Worm (Caenorhabditis elegans) whole organism, L3 larva: ENCODE measurements around the gene ceh-34.

Source experiments
- ceh-9 ChIP-seq: sonication (generic microtip); optimal IDR thresholded peaks from 2 replicates; lab custom pipeline; 2018; ENCODE audit warnings: missing biosample characterization, missing genetic modification characterization
- jun-1 ChIP-seq: fragments of 150-350 bp; optimal IDR thresholded peaks from 2 replicates; lab custom pipeline; 2014; ENCODE audit warnings: missing biosample characterization, missing genetic modification reagents, missing genetic modification characterization
- nhr-11 ChIP-seq: fragments of 150-350 bp; optimal IDR thresholded peaks from 2 replicates; lab custom pipeline; 2014; ENCODE audit warnings: missing biosample characterization, missing genetic modification characterization
- nhr-12 ChIP-seq: fragments of 150-350 bp; optimal IDR thresholded peaks from 2 replicates; lab custom pipeline; 2014; ENCODE audit warnings: missing biosample characterization, missing genetic modification characterization
- nhr-23 ChIP-seq: fragments of 150-350 bp; optimal IDR thresholded peaks from 2 replicates; lab custom pipeline; 2014; ENCODE audit warnings: missing biosample characterization, missing genetic modification reagents, missing genetic modification characterization
- pha-4 ChIP-seq: fragments of 150-350 bp; optimal IDR thresholded peaks from 2 replicates; lab custom pipeline; 2014; ENCODE audit warnings: missing biosample characterization, missing genetic modification reagents, missing genetic modification characterization
- unc-62 ChIP-seq: fragments of 150-350 bp; sonication (generic microtip); optimal IDR thresholded peaks from 4 replicates; lab custom pipeline; 2014; ENCODE audit warnings: missing biosample characterization, missing genetic modification reagents, missing genetic modification characterization
- ztf-4 ChIP-seq: fragments of 150-350 bp; optimal IDR thresholded peaks from 2 replicates; lab custom pipeline; 2014; ENCODE audit warnings: missing biosample characterization, missing genetic modification characterization

DNA sequence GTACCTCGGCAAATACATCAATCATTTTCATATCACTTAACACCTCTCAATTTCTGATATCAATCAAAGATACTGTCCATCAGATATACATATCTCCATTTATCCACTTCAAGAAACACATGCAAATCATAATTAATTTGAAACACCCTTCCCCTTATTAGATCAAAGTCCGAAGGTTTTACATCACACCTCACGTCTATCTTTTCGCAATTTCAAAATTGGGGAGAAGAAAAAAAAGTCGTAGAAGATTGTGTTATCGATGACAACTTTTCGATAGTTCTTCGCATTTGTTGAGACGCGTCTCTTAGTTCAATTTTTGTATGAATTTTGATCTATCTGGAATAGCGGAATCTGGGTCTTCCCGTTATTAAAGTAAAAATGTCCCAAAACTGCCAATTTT, 46.1 kb downstream of the ceh-34 start:
- TF ChIP-seq ztf-4 (no peak), pha-4 (tag; lab: Kevin White, UChicago) (no peak), jun-1 (tag; lab: Kevin White, UChicago) (no peak), nhr-23 (no peak), unc-62 (GFP tag; lab: Kevin White, UChicago) (no peak), ceh-9 (tag; lab: Kevin White, UChicago) (no peak), nhr-11 (no peak), nhr-12 (tag; lab: Kevin White, UChicago) (no peak)
